Worm (Caenorhabditis elegans): ENCODE data around the gene C39F7.5.
A peak's percentile ranks its signal among the peaks of the same experiment; 100 is the strongest.

The C39F7.5 gene

ce11 chrV:1223559-1223958 is 41.0 kb upstream of the C39F7.5 start:
- TF ChIP-seq rnt-1 (tag; optimal IDR thresholded peaks at IDR 0.05) (no peak), pat-9 (tag; optimal IDR thresholded peaks at IDR 0.05) (no peak), unc-42 (tag; optimal IDR thresholded peaks at IDR 0.05) (peak; percentile 81)

ce11 chrV:1226239-1226638 is 38.3 kb upstream of the C39F7.5 start:
- no peak for TF ChIP-seq ceh-2 (tag; optimal IDR thresholded peaks at IDR 0.05)
- no peak for TF ChIP-seq hlh-30 (tag; optimal IDR thresholded peaks at IDR 0.05; ENCODE audit: insufficient read depth)
- no peak for TF ChIP-seq sox-4 (tag; optimal IDR thresholded peaks at IDR 0.05)
- TF ChIP-seq pag-3 (tag; optimal IDR thresholded peaks at IDR 0.05; ENCODE audit: borderline replicate concordance) = no peak
- no peak for TF ChIP-seq fkh-10 (GFP tag; optimal IDR thresholded peaks at IDR 0.05)
- TF ChIP-seq mec-3 (tag; optimal IDR thresholded peaks at IDR 0.05; ENCODE audit: borderline replicate concordance) = no peak
- no peak for TF ChIP-seq elt-4 (tag; optimal IDR thresholded peaks at IDR 0.05)
- no peak for TF ChIP-seq che-1 (tag; optimal IDR thresholded peaks at IDR 0.05)

- TF ChIP-seq hlh-13 (GFP tag; optimal IDR thresholded peaks at IDR 0.05) (no peak), unc-42 (tag; optimal IDR thresholded peaks at IDR 0.05) (peak; percentile 79), sdc-2 (tag; optimal IDR thresholded peaks at IDR 0.05) (no peak), unc-3 (GFP tag; conservative IDR thresholded peaks at IDR 0.05) (no peak), unc-3 (tag; optimal IDR thresholded peaks at IDR 0.05) (no peak), tbx-2 (tag; optimal IDR thresholded peaks at IDR 0.05) (no peak), K09A11.1 (tag; optimal IDR thresholded peaks at IDR 0.05; ENCODE audit: insufficient read depth) (no peak), ceh-31 (tag; optimal IDR thresholded peaks at IDR 0.05) (peak; percentile 5), elt-2 (tag; optimal IDR thresholded peaks at IDR 0.05) (no peak), ceh-18 (tag; optimal IDR thresholded peaks at IDR 0.05) (no peak), unc-55 (GFP tag; optimal IDR thresholded peaks at IDR 0.05) (peak; percentile 5), ets-4 (tag; optimal IDR thresholded peaks at IDR 0.05) (no peak)
These were observed 36.6 kb upstream of the C39F7.5 start for ce11 chrV:1227756-1228665.

- TF ChIP-seq hlh-8 (tag; optimal IDR thresholded peaks at IDR 0.05) (no peak), pat-9 (tag; optimal IDR thresholded peaks at IDR 0.05) (no peak), unc-55 (GFP tag; optimal IDR thresholded peaks at IDR 0.05) (peak; percentile 45), gmeb-2 (tag; optimal IDR thresholded peaks at IDR 0.05) (no peak), pag-3 (tag; optimal IDR thresholded peaks at IDR 0.05; ENCODE audit: borderline replicate concordance) (no peak)
These were observed 35.5 kb upstream of the C39F7.5 start for ce11 chrV:1228884-1229662.

- TF ChIP-seq dve-1 (tag; optimal IDR thresholded peaks at IDR 0.05) = peak; percentile 85
- no peak for TF ChIP-seq pag-3 (tag; optimal IDR thresholded peaks at IDR 0.05; ENCODE audit: borderline replicate concordance)
These were observed 34.0 kb upstream of the C39F7.5 start for ce11 chrV:1230540-1230939.

ce11 chrV:1232574-1232973 is 32.0 kb upstream of the C39F7.5 start:
- TF ChIP-seq fkh-10 (GFP tag; optimal IDR thresholded peaks at IDR 0.05) = no peak
- TF ChIP-seq pqm-1 (tag; optimal IDR thresholded peaks at IDR 0.05) = no peak
- TF ChIP-seq unc-3 (GFP tag; conservative IDR thresholded peaks at IDR 0.05) = no peak
- TF ChIP-seq unc-3 (tag; optimal IDR thresholded peaks at IDR 0.05) = no peak
- no peak for TF ChIP-seq pha-4 (tag; optimal IDR thresholded peaks at IDR 0.05)
- no peak for TF ChIP-seq lim-6 (tag; optimal IDR thresholded peaks at IDR 0.05)
- TF ChIP-seq dve-1 (tag; optimal IDR thresholded peaks at IDR 0.05) = no peak
- no peak for TF ChIP-seq ceh-18 (tag; optimal IDR thresholded peaks at IDR 0.05)

All from whole organism, late embryonic.